Worm (Caenorhabditis elegans) whole organism, late embryonic: Measurements from ENCODE around the gene snu-23.

Source experiments
- C08G9.2 ChIP-seq: sonication (generic microtip); optimal IDR thresholded peaks from 2 replicates; lab custom pipeline; 2016; ENCODE audit warnings: mild to moderate bottlenecking, missing genetic modification characterization, moderate library complexity, missing compliant biosample characterization
- F13H6.1 ChIP-seq: sonication (generic microtip); optimal IDR thresholded peaks from 2 replicates; lab custom pipeline; 2016; ENCODE audit warnings: missing genetic modification characterization, missing compliant biosample characterization
- T23F11.4 ChIP-seq: fragments of 200-800 bp; sonication (Bioruptor generic); optimal IDR thresholded peaks from 2 replicates; lab custom pipeline; 2018; ENCODE audit warnings: mild to moderate bottlenecking, missing genetic modification characterization, missing compliant biosample characterization
- ama-1 ChIP-seq: fragments of 150-350 bp; optimal IDR thresholded peaks from 2 replicates; lab custom pipeline; 2014
- ceh-14 ChIP-seq: sonication (generic microtip); optimal IDR thresholded peaks from 2 replicates; lab custom pipeline; 2016; ENCODE audit warnings: missing genotype, missing genetic modification characterization, missing compliant biosample characterization
- ceh-18 ChIP-seq: sonication (generic microtip); optimal IDR thresholded peaks from 2 replicates; lab custom pipeline; 2016; ENCODE audit warnings: missing genetic modification characterization, missing compliant biosample characterization
- ceh-2 ChIP-seq: sonication (generic microtip); optimal IDR thresholded peaks from 2 replicates; lab custom pipeline; 2016; ENCODE audit warnings: missing genotype, missing genetic modification characterization, missing compliant biosample characterization
- ceh-22 ChIP-seq: sonication (generic microtip); optimal IDR thresholded peaks from 2 replicates; lab custom pipeline; 2017; ENCODE audit warnings: missing biosample characterization, missing genetic modification characterization
- ceh-24 ChIP-seq: sonication (generic microtip); optimal IDR thresholded peaks from 2 replicates; lab custom pipeline; 2016; ENCODE audit warnings: mild to moderate bottlenecking, missing genetic modification characterization, missing compliant biosample characterization
- ceh-31 ChIP-seq: sonication (generic microtip); optimal IDR thresholded peaks from 2 replicates; lab custom pipeline; 2016; ENCODE audit warnings: missing genetic modification characterization, missing compliant biosample characterization
- ceh-34 ChIP-seq: sonication (generic microtip); optimal IDR thresholded peaks from 2 replicates; lab custom pipeline; 2016; ENCODE audit warnings: mild to moderate bottlenecking, missing genetic modification characterization, missing compliant biosample characterization
- ceh-45 ChIP-seq: fragments of 200-800 bp; sonication (Bioruptor generic); IDR thresholded peaks from 2 replicates; pipeline ENCODE4 v1.3.6; 2022; ENCODE audit warnings: missing genetic modification reagents, missing genetic modification characterization, missing compliant biosample characterization
- ceh-9 ChIP-seq: sonication (generic microtip); optimal IDR thresholded peaks from 2 replicates; lab custom pipeline; 2016; ENCODE audit warnings: mild to moderate bottlenecking, missing genetic modification characterization, inconsistent platforms, missing compliant biosample characterization
- che-1 ChIP-seq: sonication (generic microtip); optimal IDR thresholded peaks from 2 replicates; lab custom pipeline; 2016; ENCODE audit warnings: mild to moderate bottlenecking, missing genetic modification characterization, missing compliant biosample characterization
- dve-1 ChIP-seq: sonication (generic microtip); optimal IDR thresholded peaks from 2 replicates; lab custom pipeline; 2017; ENCODE audit warnings: antibody characterized with exemption, mild to moderate bottlenecking, missing genetic modification characterization, missing compliant biosample characterization
- fax-1 ChIP-seq: sonication (generic microtip); optimal IDR thresholded peaks from 2 replicates; lab custom pipeline; 2016; ENCODE audit warnings: missing genotype, missing genetic modification characterization, missing compliant biosample characterization
- fkh-6 ChIP-seq: sonication (generic microtip); optimal IDR thresholded peaks from 2 replicates; lab custom pipeline; 2016; ENCODE audit warnings: missing genetic modification characterization, missing compliant biosample characterization
- gmeb-2 ChIP-seq: sonication (generic microtip); optimal IDR thresholded peaks from 2 replicates; lab custom pipeline; 2016; ENCODE audit warnings: missing genetic modification characterization, inconsistent platforms, missing compliant biosample characterization
- lin-11 ChIP-seq: fragments of 200-800 bp; sonication (Bioruptor generic); optimal IDR thresholded peaks from 2 replicates; lab custom pipeline; 2018; ENCODE audit warnings: mild to moderate bottlenecking, missing genetic modification characterization, missing compliant biosample characterization
- madf-2 ChIP-seq: sonication (generic microtip); optimal IDR thresholded peaks from 2 replicates; lab custom pipeline; 2017; ENCODE audit warnings: missing genetic modification characterization, missing compliant biosample characterization
- nfya-1 ChIP-seq: sonication (generic microtip); optimal IDR thresholded peaks from 2 replicates; lab custom pipeline; 2017; ENCODE audit warnings: missing genetic modification characterization, mild to moderate bottlenecking, missing compliant biosample characterization, antibody characterized with exemption, moderate library complexity
- npax-4 ChIP-seq: sonication (generic microtip); optimal IDR thresholded peaks from 2 replicates; lab custom pipeline; 2016; ENCODE audit warnings: missing genetic modification characterization, missing compliant biosample characterization
- pax-1 ChIP-seq: fragments of 150-350 bp; optimal IDR thresholded peaks from 2 replicates; lab custom pipeline; 2014; ENCODE audit warnings: missing biosample characterization, missing genetic modification characterization
- pha-4 ChIP-seq: fragments of 150-350 bp; optimal IDR thresholded peaks from 2 replicates; lab custom pipeline; 2018; ENCODE audit warnings: missing biosample characterization, missing genetic modification reagents, missing genetic modification characterization
- pqm-1 ChIP-seq: sonication (generic microtip); optimal IDR thresholded peaks from 2 replicates; lab custom pipeline; 2016; ENCODE audit warnings: missing genetic modification characterization, missing compliant biosample characterization
- pros-1 ChIP-seq: fragments of 150-350 bp; optimal IDR thresholded peaks from 2 replicates; lab custom pipeline; 2014; ENCODE audit warnings: missing biosample characterization, missing genetic modification reagents, missing genetic modification characterization
- ref-2 ChIP-seq: sonication (generic microtip); optimal IDR thresholded peaks from 2 replicates; lab custom pipeline; 2016; ENCODE audit warnings: missing genetic modification characterization, missing compliant biosample characterization
- rnt-1 ChIP-seq: sonication (generic microtip); optimal IDR thresholded peaks from 2 replicates; lab custom pipeline; 2016; ENCODE audit warnings: missing genetic modification characterization, missing compliant biosample characterization
- sox-2 ChIP-seq: fragments of 200-800 bp; sonication (Bioruptor generic); IDR thresholded peaks from 2 replicates; pipeline ENCODE4 v1.3.6; 2022; ENCODE audit warnings: missing genetic modification reagents, missing genetic modification characterization, missing compliant biosample characterization
- syd-9 ChIP-seq: sonication (generic microtip); optimal IDR thresholded peaks from 2 replicates; lab custom pipeline; 2016; ENCODE audit warnings: mild to moderate bottlenecking, missing genetic modification characterization, moderate library complexity, missing compliant biosample characterization
- unc-42 ChIP-seq: sonication (generic microtip); optimal IDR thresholded peaks from 2 replicates; lab custom pipeline; 2016; ENCODE audit warnings: missing genotype, missing genetic modification characterization, missing compliant biosample characterization
- unc-86 ChIP-seq: sonication (generic microtip); optimal IDR thresholded peaks from 2 replicates; lab custom pipeline; 2016; ENCODE audit warnings: missing genetic modification characterization, missing compliant biosample characterization

The snu-23 gene

DNA sequence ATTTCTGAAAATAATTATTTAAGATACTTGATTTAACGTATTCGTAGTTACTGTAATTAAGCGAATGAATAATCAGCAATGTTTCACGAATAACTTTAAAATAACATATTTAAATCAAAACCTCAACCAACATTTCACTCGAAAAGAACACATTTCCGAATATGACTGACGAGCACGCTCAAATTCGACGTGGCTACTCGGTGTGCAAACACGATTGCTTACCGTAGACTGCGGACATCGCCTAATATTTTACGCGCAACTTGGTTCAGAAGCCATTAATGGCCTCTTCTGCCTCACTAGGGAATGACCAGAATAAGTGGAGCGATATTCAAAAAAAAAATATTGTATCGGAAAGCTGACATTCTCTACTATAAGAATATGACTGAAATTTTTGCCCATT is at the start of gene snu-23:
Gene snu-23, minus strand, starts transcription at position 156 of the 400 bp plus-strand sequence.
- TF ChIP-seq ceh-31 (no peak), syd-9 (tag; lab: Kevin White, UChicago) (no peak), ref-2 (tag; lab: Kevin White, UChicago) (no peak), C08G9.2 (tag; lab: Kevin White, UChicago) (no peak), madf-2 (tag; lab: Kevin White, UChicago) (no peak), sox-2 (no peak), fkh-6 (tag; lab: Kevin White, UChicago) (no peak), pax-1 (tag; lab: Kevin White, UChicago) (no peak)
- TF ChIP-seq, all 69 proteins: peak for 0

DNA sequence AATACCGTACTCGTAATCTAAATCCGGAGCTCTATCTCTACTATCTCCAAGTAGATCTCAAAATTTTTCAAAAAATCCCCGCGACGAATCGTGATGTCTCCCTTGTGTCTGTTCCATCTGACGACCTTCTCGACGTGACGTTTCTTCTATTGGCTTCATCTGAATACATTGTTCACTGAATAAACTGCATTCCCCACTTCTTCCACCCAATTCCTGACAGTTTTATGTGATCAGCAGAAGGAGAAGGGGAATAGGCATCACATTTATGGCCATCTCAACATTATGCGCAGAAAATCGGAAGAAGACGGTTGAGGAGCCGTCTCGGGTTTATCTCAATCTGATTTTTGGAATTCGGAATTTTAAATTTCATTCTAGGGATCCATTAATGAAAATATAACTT is 49.0 kb upstream of the snu-23 start:
- TF ChIP-seq ceh-18 = no peak
- no peak for TF ChIP-seq ceh-2
- TF ChIP-seq ceh-14 (tag; lab: Kevin White, UChicago) = no peak
- no peak for TF ChIP-seq F13H6.1 (tag; lab: Kevin White, UChicago)
- no peak for TF ChIP-seq ceh-9
- no peak for TF ChIP-seq lin-11 (tag; lab: Kevin White, UChicago)
- TF ChIP-seq gmeb-2 (tag; lab: Kevin White, UChicago) = no peak
- TF ChIP-seq ama-1 (lab: Kevin White, UChicago) = no peak
- no peak for TF ChIP-seq ref-2 (tag; lab: Kevin White, UChicago)
- TF ChIP-seq npax-4 = no peak
- no peak for TF ChIP-seq fax-1
- TF ChIP-seq ceh-24 = no peak

DNA sequence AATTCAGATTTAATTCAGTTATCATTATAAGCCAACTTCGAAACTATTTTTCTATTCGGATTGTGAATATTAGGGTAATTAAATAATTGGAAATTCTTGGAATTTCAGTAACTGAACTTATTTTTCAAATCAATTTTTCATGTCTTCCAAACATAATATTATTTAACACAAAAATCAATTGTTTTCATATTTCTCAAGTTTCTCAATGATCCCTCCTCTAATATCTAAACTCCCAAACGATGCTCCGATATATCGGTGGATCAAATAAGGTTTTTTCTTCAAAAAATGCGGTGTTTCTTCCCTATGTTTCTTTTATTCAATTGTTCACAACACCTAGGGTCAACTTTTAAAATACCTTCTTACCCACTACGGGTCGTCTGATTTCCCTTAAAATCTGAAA is 46.5 kb upstream of the snu-23 start:
- TF ChIP-seq unc-42 (tag; lab: Kevin White, UChicago) = no peak
- TF ChIP-seq unc-86 = no peak
- no peak for TF ChIP-seq ceh-14 (tag; lab: Kevin White, UChicago)
- no peak for TF ChIP-seq pros-1 (tag; lab: Kevin White, UChicago)
- TF ChIP-seq pha-4 = no peak
- no peak for TF ChIP-seq ceh-18

DNA sequence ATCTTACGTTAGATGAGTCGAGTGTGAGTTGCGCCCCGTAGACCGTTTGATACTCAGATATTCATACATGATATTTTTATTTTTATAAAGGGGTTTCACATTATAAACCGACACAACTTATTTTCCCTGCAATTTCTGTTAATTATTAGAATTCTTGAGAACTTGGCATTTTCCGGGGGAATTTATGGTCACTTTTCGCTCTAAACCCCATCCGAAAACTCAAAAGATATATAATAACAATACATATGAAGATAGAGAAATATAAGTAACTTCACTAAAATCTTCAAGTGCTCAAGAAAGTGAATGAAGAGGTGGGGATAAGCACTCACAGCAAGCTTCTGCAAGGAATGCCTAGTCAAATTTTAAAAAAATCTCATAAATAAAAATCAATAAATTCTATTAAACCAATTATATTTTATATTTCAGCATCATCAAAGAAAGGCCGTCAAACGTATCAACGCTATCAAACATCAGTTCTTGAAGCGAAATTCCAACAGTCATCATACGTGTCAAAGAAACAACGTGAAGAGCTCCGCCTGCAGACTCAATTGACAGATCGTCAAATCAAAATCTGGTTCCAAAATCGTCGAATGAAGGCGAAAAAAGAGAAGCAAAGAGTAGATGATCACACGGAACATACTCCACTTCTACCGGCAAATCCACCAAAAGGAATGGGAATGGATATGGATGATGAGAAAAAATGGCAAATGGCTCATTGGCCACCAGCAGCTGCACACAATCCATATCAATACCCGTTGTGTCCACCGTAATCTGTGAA is 45.8 kb upstream of the snu-23 start:
- TF ChIP-seq ceh-22 (no peak), pqm-1 (no peak), sox-2 (no peak), dve-1 (tag; lab: Kevin White, UChicago) (no peak), pros-1 (tag; lab: Kevin White, UChicago) (no peak), rnt-1 (tag; lab: Kevin White, UChicago) (no peak), syd-9 (tag; lab: Kevin White, UChicago) (no peak), madf-2 (tag; lab: Kevin White, UChicago) (no peak), C08G9.2 (tag; lab: Kevin White, UChicago) (no peak), F13H6.1 (tag; lab: Kevin White, UChicago) (no peak), ceh-45 (no peak), T23F11.4 (GFP tag; lab: Kevin White, UChicago) (no peak)
- TF ChIP-seq, all 69 proteins: peak for 0

DNA sequence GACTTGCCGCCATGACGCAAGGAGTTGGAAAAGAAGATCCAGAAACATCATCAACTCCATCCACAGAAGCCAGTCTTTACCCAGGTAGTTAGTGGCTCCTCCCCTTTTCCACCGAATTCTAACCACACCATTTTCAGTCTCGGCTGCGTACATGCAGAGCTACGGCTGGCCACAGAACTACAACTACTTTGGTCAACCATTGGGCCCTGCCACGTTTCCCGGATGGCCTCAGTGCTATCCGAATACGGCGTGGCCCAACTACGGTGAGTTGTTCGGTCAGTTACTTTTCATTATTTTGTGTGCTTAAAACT is 45.1 kb upstream of the snu-23 start:
- no peak for TF ChIP-seq che-1 (tag; lab: Kevin White, UChicago)

DNA sequence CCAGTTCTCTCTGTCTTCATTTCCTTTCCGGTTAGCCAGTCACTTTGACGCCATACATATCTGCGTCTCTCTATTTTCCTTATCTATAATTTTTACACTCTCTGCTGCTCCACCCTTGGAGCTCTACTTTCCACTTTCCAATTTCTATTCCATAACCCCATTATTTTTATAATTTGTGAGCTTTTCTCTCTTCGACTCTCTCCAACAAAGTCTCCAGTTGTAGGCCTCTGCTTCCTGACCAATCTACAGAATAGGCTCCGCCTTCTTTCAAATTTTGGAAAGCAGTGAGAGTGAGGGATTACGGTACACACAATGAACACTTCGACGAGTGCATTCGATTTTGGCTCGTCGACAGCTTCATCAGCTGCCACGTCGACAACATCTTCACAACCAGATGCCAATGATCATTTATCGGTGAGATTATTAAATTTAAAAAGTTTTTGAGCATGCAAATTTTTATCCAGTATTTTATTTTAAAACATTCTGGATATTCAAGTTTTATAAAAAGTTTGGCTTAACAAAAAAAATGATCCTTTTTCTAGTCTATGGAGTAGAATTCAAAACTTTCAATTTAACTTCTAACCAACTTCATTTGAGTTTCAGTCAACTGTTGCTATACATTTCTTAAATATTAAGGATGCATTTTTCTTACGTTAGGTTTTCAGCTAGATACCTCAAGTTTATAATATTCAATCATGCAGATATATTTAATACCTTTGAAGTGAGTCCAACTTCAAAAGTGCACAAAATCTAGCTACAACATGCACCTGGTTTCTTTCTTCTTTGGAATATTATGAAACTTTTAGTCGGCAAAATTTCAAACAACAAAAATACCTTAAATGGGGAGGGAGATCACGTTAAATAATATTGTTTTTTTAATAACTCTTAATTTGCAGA is 44.5 kb upstream of the snu-23 start, which contains the start of gene egl-5:
Gene egl-5, plus strand, starts transcription at position 216 of the 897 bp plus-strand sequence.
- TF ChIP-seq nfya-1 (tag; lab: Kevin White, UChicago) (peak; percentile 47), ceh-34 (no peak)
- TF ChIP-seq, all 69 proteins: peak for 1
